Worm (Caenorhabditis elegans) whole organism, early embryonic: ENCODE data around the gene lec-12.

Experiments used
- B0310.2 ChIP-seq: sonication (generic microtip); optimal IDR thresholded peaks from 2 replicates; lab custom pipeline; 2016; ENCODE audit warnings: mild to moderate bottlenecking, missing genetic modification characterization, missing compliant biosample characterization
- F13C5.2 ChIP-seq: sonication (generic microtip); optimal IDR thresholded peaks from 2 replicates; lab custom pipeline; 2017; ENCODE audit warnings: mild to moderate bottlenecking, missing genetic modification characterization, inconsistent platforms, missing compliant biosample characterization
- aly-1 ChIP-seq: sonication (generic microtip); optimal IDR thresholded peaks from 2 replicates; lab custom pipeline; 2016; ENCODE audit warnings: missing genetic modification characterization, missing compliant biosample characterization
- ama-1 ChIP-seq: fragments of 150-350 bp; optimal IDR thresholded peaks from 2 replicates; lab custom pipeline; 2014
- ceh-13 ChIP-seq: fragments of 200-800 bp; sonication (Bioruptor generic); optimal IDR thresholded peaks from 2 replicates; lab custom pipeline; 2018; ENCODE audit warnings: mild to moderate bottlenecking, missing genetic modification characterization, missing compliant biosample characterization
- ceh-36 ChIP-seq: sonication (generic microtip); optimal IDR thresholded peaks from 2 replicates; lab custom pipeline; 2016; ENCODE audit warnings: missing genetic modification characterization, inconsistent platforms, missing compliant biosample characterization
- ets-7 ChIP-seq: sonication (generic microtip); optimal IDR thresholded peaks from 2 replicates; lab custom pipeline; 2016; ENCODE audit warnings: missing genotype, missing genetic modification characterization, missing compliant biosample characterization
- flt-1 ChIP-seq: fragments of 200-800 bp; sonication (Bioruptor generic); IDR thresholded peaks from 2 replicates; pipeline ENCODE4 v1.3.6; 2022; ENCODE audit warnings: missing genetic modification characterization, missing compliant biosample characterization
- hmbx-1 ChIP-seq: sonication (generic microtip); optimal IDR thresholded peaks from 2 replicates; lab custom pipeline; 2016; ENCODE audit warnings: mild to moderate bottlenecking, missing genetic modification characterization, missing compliant biosample characterization
- hmg-4 ChIP-seq: fragments of 200-800 bp; sonication (Bioruptor generic); optimal IDR thresholded peaks from 2 replicates; lab custom pipeline; 2018; ENCODE audit warnings: mild to moderate bottlenecking, missing genetic modification characterization, missing compliant biosample characterization
- hnd-1 ChIP-seq: sonication (generic microtip); optimal IDR thresholded peaks from 2 replicates; lab custom pipeline; 2016; ENCODE audit warnings: missing genetic modification characterization, missing compliant biosample characterization
- pes-1 ChIP-seq: fragments of 200-800 bp; sonication (Bioruptor generic); IDR thresholded peaks from 2 replicates; pipeline ENCODE4 v1.3.6; 2022; ENCODE audit warnings: missing genetic modification reagents, missing genetic modification characterization, missing compliant biosample characterization
- scrt-1 ChIP-seq: fragments of 200-800 bp; sonication (Bioruptor generic); IDR thresholded peaks from 2 replicates; pipeline ENCODE4 v1.3.6; 2022; ENCODE audit warnings: missing genetic modification characterization, missing compliant biosample characterization
- sea-1 ChIP-seq: fragments of 200-800 bp; sonication (Bioruptor generic); conservative IDR thresholded peaks from 2 replicates; pipeline ENCODE4 v1.3.6; 2022; ENCODE audit warnings: missing genetic modification characterization, missing compliant biosample characterization
- tbx-11 ChIP-seq: fragments of 200-800 bp; sonication (Bioruptor generic); IDR thresholded peaks from 2 replicates; pipeline ENCODE4 v1.3.6; 2022; ENCODE audit warnings: missing genetic modification characterization, missing compliant biosample characterization
- tbx-37 ChIP-seq: fragments of 200-800 bp; sonication (Bioruptor generic); conservative IDR thresholded peaks from 2 replicates; pipeline ENCODE4 v1.3.6; 2022; ENCODE audit warnings: missing genetic modification reagents, missing genetic modification characterization, missing compliant biosample characterization
- tra-4 ChIP-seq: sonication (generic microtip); optimal IDR thresholded peaks from 2 replicates; lab custom pipeline; 2017; ENCODE audit warnings: missing genetic modification characterization, missing compliant biosample characterization

lec-12 gene

DNA sequence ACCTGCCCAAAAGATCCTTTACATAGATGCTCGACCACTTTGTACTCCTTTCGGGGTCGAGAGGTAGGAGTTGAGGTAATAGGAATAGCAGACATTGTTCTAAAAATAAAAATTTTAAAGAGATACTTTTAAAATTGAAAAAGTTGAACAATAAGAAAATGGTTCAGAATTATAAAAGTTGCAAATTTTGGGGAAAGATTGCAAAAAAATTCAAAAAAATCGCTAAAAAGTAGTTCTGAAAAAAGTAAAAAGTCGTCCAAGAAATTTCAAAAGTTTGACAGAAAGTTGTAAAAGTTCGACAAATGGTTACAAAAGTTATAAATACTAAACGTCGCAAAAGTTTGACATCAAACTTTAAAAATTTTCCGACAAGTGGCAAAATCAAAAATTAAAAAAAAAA lies 33.9 kb downstream of the lec-12 start, which contains the start of gene R02C2.1:
TSS of gene R02C2.1 (minus strand) at position 101 of the 400 bp plus-strand sequence.
- TF ChIP-seq hmbx-1 (no peak), ceh-13 (no peak), hmg-4 (GFP tag; lab: Kevin White, UChicago) (no peak), F13C5.2 (tag; lab: Kevin White, UChicago) (no peak), ets-7 (tag; lab: Kevin White, UChicago) (no peak), sea-1 (GFP tag; lab: Robert Waterston, UW) (no peak), B0310.2 (no peak), flt-1 (GFP tag; lab: Robert Waterston, UW) (no peak), aly-1 (tag; lab: Kevin White, UChicago) (no peak), hnd-1 (tag; lab: Kevin White, UChicago) (no peak)

- TF ChIP-seq sea-1 (GFP tag; lab: Robert Waterston, UW): no peak
- TF ChIP-seq hmbx-1: no peak
- no peak for TF ChIP-seq ets-7 (tag; lab: Kevin White, UChicago)
Measured at ce11 chrV:240287-240686, 36.1 kb downstream of the lec-12 start, which contains the start of gene txt-2. Gene txt-2 (minus strand): TSS chrV:240500.

ce11 chrV:242518-242917 lies 38.3 kb downstream of the lec-12 start, which contains the start of gene R02C2.7:
Gene R02C2.7 (minus strand): TSS chrV:242618.
- TF ChIP-seq ceh-13: no peak
- TF ChIP-seq ets-7 (tag; lab: Kevin White, UChicago): no peak
- no peak for TF ChIP-seq hnd-1 (tag; lab: Kevin White, UChicago)

DNA sequence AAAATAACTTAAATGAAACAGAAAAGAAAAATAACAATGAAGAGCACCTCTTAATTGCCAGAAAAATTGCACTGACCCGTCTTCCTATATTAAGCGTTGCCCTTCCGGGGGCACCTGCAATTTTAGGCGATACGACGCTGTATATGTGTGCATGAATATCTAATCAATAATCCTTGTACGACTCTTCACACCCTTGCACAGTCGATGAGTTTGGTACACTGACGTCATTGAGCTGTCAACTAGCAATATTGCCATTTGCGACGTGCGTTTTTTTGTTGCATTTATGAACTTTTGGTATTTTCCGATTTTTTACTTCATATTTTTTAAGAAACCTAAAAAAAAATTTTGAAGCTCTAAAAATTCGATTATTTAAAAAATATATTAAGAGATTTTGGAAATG lies 41.9 kb downstream of the lec-12 start, which contains the start of gene kin-34:
TSS of gene kin-34 (minus strand) at position 101 of the 400 bp plus-strand sequence.
- TF ChIP-seq hmbx-1 (no peak), hmg-4 (GFP tag; lab: Kevin White, UChicago) (no peak), ceh-36 (tag; lab: Kevin White, UChicago) (no peak), ceh-13 (no peak), ama-1 (no peak), tbx-37 (no peak), pes-1 (GFP tag; lab: Robert Waterston, UW) (no peak), hnd-1 (tag; lab: Kevin White, UChicago) (no peak), scrt-1 (GFP tag; lab: Robert Waterston, UW) (no peak), aly-1 (tag; lab: Kevin White, UChicago) (no peak), sea-1 (GFP tag; lab: Robert Waterston, UW) (no peak), B0310.2 (no peak), tra-4 (no peak), flt-1 (GFP tag; lab: Robert Waterston, UW) (no peak), ets-7 (tag; lab: Kevin White, UChicago) (no peak), F13C5.2 (tag; lab: Kevin White, UChicago) (no peak), tbx-11 (no peak)

- TF ChIP-seq ceh-36 (tag; lab: Kevin White, UChicago): no peak
- TF ChIP-seq ceh-13: no peak
- TF ChIP-seq aly-1 (tag; lab: Kevin White, UChicago): no peak
- TF ChIP-seq tra-4: no peak
- no peak for TF ChIP-seq B0310.2
- TF ChIP-seq hmbx-1: no peak
- no peak for TF ChIP-seq tbx-37
Measured at ce11 chrV:247576-247975, 43.4 kb downstream of the lec-12 start.

DNA sequence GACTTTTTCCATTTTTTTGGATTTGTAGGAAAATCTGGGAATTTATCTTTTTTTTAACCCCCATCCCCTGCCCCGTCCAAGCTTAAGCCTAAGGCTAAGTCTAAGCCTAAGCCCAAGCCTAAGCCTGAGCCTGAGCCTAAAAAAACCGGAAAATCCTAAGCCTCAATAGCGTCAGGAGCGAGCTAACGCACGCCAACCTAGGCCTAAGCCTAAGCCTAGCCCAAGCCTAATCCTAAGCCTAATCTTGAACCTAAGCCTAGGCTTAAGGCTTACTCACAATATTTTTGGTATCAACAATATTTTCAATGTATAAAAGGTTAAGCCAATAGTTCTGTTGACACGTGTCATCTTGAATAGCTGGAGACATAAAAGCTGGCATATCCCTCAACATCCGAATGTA lies 44.5 kb downstream of the lec-12 start:
- TF ChIP-seq ceh-36 (tag; lab: Kevin White, UChicago) (peak; percentile 55), B0310.2 (no peak)

DNA sequence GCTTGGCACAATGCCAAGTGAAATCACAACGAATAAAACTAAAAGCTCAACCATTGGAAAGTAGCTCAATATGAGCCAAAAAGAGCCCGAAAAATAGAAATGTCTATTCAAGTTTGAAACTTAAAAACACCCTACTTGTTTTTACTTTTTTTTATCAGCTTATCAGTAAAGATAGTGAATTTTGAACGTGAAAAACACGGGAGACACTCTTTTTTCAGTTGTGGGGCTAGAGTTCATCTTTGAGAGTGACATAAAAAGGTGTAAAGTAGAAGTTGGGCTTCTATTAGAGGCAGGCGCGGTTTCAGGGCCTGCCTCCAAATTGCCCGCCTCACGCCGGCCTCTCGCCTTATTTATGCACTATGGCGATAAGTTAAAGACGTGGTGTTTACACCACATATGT lies 47.5 kb downstream of the lec-12 start, which contains the start of gene oac-39:
TSS of gene oac-39 (minus strand) at position 101 of the 400 bp plus-strand sequence.
- TF ChIP-seq ceh-13 (no peak), scrt-1 (GFP tag; lab: Robert Waterston, UW) (no peak), tbx-11 (no peak), ceh-36 (tag; lab: Kevin White, UChicago) (no peak), B0310.2 (no peak), sea-1 (GFP tag; lab: Robert Waterston, UW) (no peak), tra-4 (no peak), ets-7 (tag; lab: Kevin White, UChicago) (no peak), pes-1 (GFP tag; lab: Robert Waterston, UW) (no peak), flt-1 (GFP tag; lab: Robert Waterston, UW) (no peak), aly-1 (tag; lab: Kevin White, UChicago) (no peak), tbx-37 (no peak), hmbx-1 (no peak), ama-1 (no peak), F13C5.2 (tag; lab: Kevin White, UChicago) (no peak), hnd-1 (tag; lab: Kevin White, UChicago) (no peak), hmg-4 (GFP tag; lab: Kevin White, UChicago) (no peak)

DNA sequence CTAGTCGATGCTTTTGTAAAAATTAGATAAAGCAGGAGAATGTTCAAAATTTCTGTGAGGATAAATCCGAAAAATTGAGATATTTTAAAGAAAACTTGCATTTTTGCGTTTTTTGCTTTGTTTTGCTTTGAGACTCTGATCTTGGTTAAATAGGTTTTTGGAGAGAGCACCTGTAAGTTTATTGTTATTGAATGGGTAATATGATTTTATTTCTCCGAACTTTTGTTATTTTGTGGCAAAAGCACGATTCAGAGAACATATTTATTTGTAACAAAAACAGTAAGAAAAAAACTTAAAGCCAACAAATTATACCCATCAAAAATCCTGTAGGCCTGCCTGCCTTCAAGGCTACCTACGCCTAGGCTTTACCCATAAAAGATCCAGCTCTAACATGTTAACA lies 50.4 kb downstream of the lec-12 start, which contains the start of gene str-121:
TSS of gene str-121 (minus strand) at position 101 of the 400 bp plus-strand sequence.
- TF ChIP-seq scrt-1 (GFP tag; lab: Robert Waterston, UW) (no peak), B0310.2 (no peak), flt-1 (GFP tag; lab: Robert Waterston, UW) (no peak), hnd-1 (tag; lab: Kevin White, UChicago) (no peak), F13C5.2 (tag; lab: Kevin White, UChicago) (no peak), pes-1 (GFP tag; lab: Robert Waterston, UW) (no peak), hmbx-1 (no peak)

ce11 chrV:258730-259129 lies 54.5 kb downstream of the lec-12 start, which contains the start of gene nhr-204:
Gene nhr-204 (minus strand): TSS chrV:258830.
- no peak for TF ChIP-seq hmbx-1
- no peak for TF ChIP-seq ceh-13
- TF ChIP-seq F13C5.2 (tag; lab: Kevin White, UChicago): no peak
- TF ChIP-seq scrt-1 (GFP tag; lab: Robert Waterston, UW): no peak
- TF ChIP-seq tbx-11: no peak
- TF ChIP-seq sea-1 (GFP tag; lab: Robert Waterston, UW): no peak
- no peak for TF ChIP-seq ets-7 (tag; lab: Kevin White, UChicago)
- TF ChIP-seq hnd-1 (tag; lab: Kevin White, UChicago): no peak
- TF ChIP-seq aly-1 (tag; lab: Kevin White, UChicago): no peak
- TF ChIP-seq ceh-36 (tag; lab: Kevin White, UChicago): no peak
- TF ChIP-seq B0310.2: no peak
- TF ChIP-seq hmg-4 (GFP tag; lab: Kevin White, UChicago): no peak
- TF ChIP-seq ama-1: no peak
- TF ChIP-seq tra-4: no peak
- no peak for TF ChIP-seq tbx-37
- no peak for TF ChIP-seq pes-1 (GFP tag; lab: Robert Waterston, UW)
- TF ChIP-seq flt-1 (GFP tag; lab: Robert Waterston, UW): no peak
